Worm (Caenorhabditis elegans): ENCODE measurements around the gene T22F7.1.

The T22F7.1 gene

DNA sequence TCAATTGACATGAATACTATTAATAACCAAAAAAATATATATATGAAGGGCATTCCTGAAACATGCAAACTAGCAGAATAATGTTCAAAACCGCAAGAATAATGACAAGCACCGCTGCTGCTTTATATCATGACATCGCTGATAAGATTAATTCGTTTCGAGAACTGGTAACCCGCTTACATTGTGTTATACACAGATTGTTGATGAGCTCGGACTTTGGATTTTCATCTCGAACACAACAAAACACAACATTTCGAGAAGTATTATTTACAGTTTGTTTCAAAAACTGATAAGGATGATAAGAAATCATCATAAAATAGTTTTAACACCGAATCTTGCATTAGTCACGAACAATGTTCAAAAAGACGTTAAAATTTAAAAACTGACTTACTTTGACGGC lies 11.0 kb upstream of the T22F7.1 start:
- TF ChIP-seq F13H6.1 (tag; optimal IDR thresholded peaks at IDR 0.05), result no peak
- peak; percentile 31 for TF ChIP-seq fos-1 (tag; optimal IDR thresholded peaks at IDR 0.05)
- no peak for TF ChIP-seq mdl-1 (tag; optimal IDR thresholded peaks at IDR 0.05)

DNA sequence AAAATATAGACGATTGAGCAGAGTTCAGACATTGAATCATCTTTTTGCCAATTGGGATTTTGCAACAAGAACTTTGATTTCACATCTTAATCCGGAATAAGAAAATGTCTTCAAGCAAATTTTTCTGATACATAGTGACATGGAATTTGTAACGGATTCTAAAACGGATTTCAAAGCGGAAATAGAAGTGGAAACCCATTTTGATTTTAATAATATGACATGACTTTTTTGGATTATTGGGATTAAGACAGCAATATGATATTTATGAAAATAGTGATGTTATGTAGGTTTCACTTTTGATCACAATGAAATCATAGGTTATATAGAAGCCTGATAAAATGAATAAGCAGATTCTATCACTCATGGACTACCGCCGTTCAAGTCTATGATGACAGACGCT lies 9.7 kb upstream of the T22F7.1 start:
- TF ChIP-seq dmd-4 (tag; optimal IDR thresholded peaks at IDR 0.05) (no peak), mab-5 (tag; optimal IDR thresholded peaks at IDR 0.05) (no peak), elt-3 (tag; optimal IDR thresholded peaks at IDR 0.05) (no peak), skn-1 (tag; optimal IDR thresholded peaks at IDR 0.05) (no peak), nhr-6 (tag; optimal IDR thresholded peaks at IDR 0.05) (no peak), fos-1 (tag; optimal IDR thresholded peaks at IDR 0.05) (no peak), nhr-25 (tag; optimal IDR thresholded peaks at IDR 0.05) (no peak), elt-1 (tag; optimal IDR thresholded peaks at IDR 0.05) (no peak), F13H6.1 (tag; optimal IDR thresholded peaks at IDR 0.05) (no peak), nhr-129 (tag; optimal IDR thresholded peaks at IDR 0.05) (no peak), mbf-1 (tag; optimal IDR thresholded peaks at IDR 0.05) (no peak), lsy-2 (tag; optimal IDR thresholded peaks at IDR 0.05) (no peak), snpc-4 (tag; optimal IDR thresholded peaks at IDR 0.05) (no peak), ceh-82 (tag; optimal IDR thresholded peaks at IDR 0.05) (no peak), aly-2 (tag; optimal IDR thresholded peaks at IDR 0.05) (no peak)

DNA sequence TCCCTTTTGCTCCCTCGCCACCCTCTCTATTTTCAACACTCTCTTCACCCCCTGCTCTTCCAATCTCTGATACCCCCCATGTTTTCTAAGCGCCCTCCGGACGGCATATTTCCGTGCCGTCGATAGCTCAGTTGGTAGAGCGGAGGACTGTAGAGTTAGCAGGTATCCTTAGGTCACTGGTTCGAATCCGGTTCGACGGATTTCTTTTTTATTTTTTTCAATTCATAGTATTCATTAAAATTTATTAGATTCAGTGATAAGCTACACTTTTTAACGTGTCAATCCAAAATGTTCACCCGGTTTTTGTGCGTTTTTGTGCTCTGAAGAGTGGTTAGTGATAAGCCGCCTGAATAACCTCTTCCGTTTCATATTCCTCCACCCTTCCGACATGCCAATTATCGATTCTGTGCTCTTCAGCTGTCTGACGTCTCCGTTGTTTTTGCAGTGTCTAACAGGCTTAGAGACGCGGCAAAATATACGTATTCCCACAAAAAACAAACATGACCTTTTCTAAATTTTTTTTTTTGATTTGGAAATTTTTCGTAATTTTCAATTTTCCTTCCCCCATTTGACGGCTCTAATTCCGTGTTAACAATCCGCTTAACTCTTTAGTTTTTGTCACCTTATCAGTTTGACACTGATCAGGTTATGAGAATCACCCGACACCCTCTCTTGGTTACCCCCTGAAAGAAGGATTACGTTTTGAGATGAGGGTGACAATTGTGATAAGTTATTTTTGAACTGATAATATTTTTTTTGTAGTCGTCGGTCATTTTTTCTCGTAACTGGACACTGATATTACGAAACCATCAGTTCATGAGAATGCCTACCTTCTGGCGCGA lies 6.4 kb upstream of the T22F7.1 start:
- TF ChIP-seq ztf-1 (GFP tag; conservative IDR thresholded peaks at IDR 0.05), result no peak
- TF ChIP-seq sma-9 (GFP tag; optimal IDR thresholded peaks at IDR 0.05), result peak; percentile 30
- no peak for TF ChIP-seq sma-9 (tag; optimal IDR thresholded peaks at IDR 0.05)
- no peak for TF ChIP-seq skn-1 (tag; optimal IDR thresholded peaks at IDR 0.05)
- TF ChIP-seq R02D3.7 (tag; optimal IDR thresholded peaks at IDR 0.05), result no peak
- no peak for TF ChIP-seq aly-2 (tag; optimal IDR thresholded peaks at IDR 0.05)
- no peak for TF ChIP-seq egl-27 (tag; optimal IDR thresholded peaks at IDR 0.05)
- no peak for TF ChIP-seq nhr-129 (tag; optimal IDR thresholded peaks at IDR 0.05)
- TF ChIP-seq crh-2 (tag; optimal IDR thresholded peaks at IDR 0.05), result peak; percentile 49
- no peak for TF ChIP-seq lin-13 (GFP tag; optimal IDR thresholded peaks at IDR 0.05)
- no peak for TF ChIP-seq ztf-4 (tag; optimal IDR thresholded peaks at IDR 0.05)
- TF ChIP-seq nhr-21 (tag; optimal IDR thresholded peaks at IDR 0.05), result no peak
- TF ChIP-seq lin-11 (tag; optimal IDR thresholded peaks at IDR 0.05), result peak; percentile 9
- peak; percentile 14 for TF ChIP-seq gmeb-1 (tag; optimal IDR thresholded peaks at IDR 0.05)
- no peak for TF ChIP-seq nhr-10 (tag; optimal IDR thresholded peaks at IDR 0.05)
- TF ChIP-seq lsy-2 (tag; optimal IDR thresholded peaks at IDR 0.05), result peak in 1 of 2 experiments; percentile 40
- peak; percentile 17 for TF ChIP-seq fos-1 (tag; optimal IDR thresholded peaks at IDR 0.05)
- no peak for TF ChIP-seq elt-3 (tag; optimal IDR thresholded peaks at IDR 0.05)
- peak; percentile 26 for TF ChIP-seq unc-55 (GFP tag; optimal IDR thresholded peaks at IDR 0.05)
- TF ChIP-seq mbf-1 (tag; optimal IDR thresholded peaks at IDR 0.05), result no peak
- TF ChIP-seq F13H6.1 (tag; optimal IDR thresholded peaks at IDR 0.05), result peak; percentile 12

DNA sequence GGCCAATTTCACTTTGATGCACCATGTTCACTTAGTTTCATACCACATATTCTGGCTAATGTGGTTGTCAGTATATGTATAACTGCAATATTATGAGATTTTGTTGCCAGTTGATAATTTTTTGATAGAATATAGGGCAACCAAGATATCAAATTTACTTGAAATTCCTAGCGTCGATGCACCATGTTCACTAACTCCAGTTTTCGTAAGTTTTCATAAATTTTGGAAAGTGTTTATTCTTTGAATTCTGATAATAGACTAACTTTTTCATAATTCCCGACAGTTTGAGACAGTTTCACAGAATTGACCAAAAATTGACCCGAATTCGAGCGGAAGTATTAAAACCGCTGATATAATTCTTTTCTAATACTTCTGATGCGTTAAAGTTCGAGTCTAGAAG lies 4.8 kb upstream of the T22F7.1 start:
- TF ChIP-seq ztf-4 (tag; optimal IDR thresholded peaks at IDR 0.05) (no peak), blmp-1 (tag; optimal IDR thresholded peaks at IDR 0.05; ENCODE audit: insufficient read depth) (no peak), nhr-129 (tag; optimal IDR thresholded peaks at IDR 0.05) (no peak), elt-1 (tag; optimal IDR thresholded peaks at IDR 0.05) (no peak), skn-1 (tag; optimal IDR thresholded peaks at IDR 0.05) (no peak), sma-3 (GFP tag; optimal IDR thresholded peaks at IDR 0.05) (no peak)

DNA sequence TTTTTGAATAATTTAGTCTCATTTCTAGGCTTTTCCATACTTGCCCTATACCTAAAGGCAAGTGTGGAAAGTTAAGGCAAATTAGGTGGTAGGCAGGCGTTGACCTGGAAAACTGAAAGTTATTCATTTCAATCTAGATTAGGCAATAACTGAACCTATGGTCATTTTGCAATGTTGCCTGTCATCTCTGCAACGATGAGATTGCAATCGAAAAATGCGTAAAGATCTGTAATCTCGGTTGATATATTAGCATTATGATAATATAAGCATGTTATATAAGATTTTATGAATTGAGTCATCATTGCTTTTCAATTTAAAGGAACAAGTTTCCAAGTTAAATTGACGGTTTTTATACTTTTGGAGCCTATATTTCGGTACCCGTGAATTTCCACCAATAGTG lies 5.8 kb downstream of the T22F7.1 start:
- TF ChIP-seq lin-13 (GFP tag; optimal IDR thresholded peaks at IDR 0.05) (no peak), sma-3 (GFP tag; optimal IDR thresholded peaks at IDR 0.05) (no peak), nhr-6 (tag; optimal IDR thresholded peaks at IDR 0.05) (no peak), unc-62 (GFP tag; optimal IDR thresholded peaks at IDR 0.05) (no peak), egl-27 (tag; optimal IDR thresholded peaks at IDR 0.05) (no peak), ztf-1 (GFP tag; conservative IDR thresholded peaks at IDR 0.05) (no peak), lsy-2 (tag; optimal IDR thresholded peaks at IDR 0.05) (no peak), mdl-1 (tag; optimal IDR thresholded peaks at IDR 0.05) (no peak), ceh-16 (tag; optimal IDR thresholded peaks at IDR 0.05) (peak; percentile 18), peb-1 (tag; optimal IDR thresholded peaks at IDR 0.05) (no peak), gmeb-1 (tag; optimal IDR thresholded peaks at IDR 0.05) (no peak), elt-1 (tag; optimal IDR thresholded peaks at IDR 0.05) (peak; percentile 68), nhr-11 (tag; optimal IDR thresholded peaks at IDR 0.05) (no peak), mbf-1 (tag; optimal IDR thresholded peaks at IDR 0.05) (no peak)

All from whole organism, L2 larva.